Worm (Caenorhabditis elegans) whole organism, late embryonic: Measurements from ENCODE around the gene T21D12.12.

Experiments used
- C08G9.2 ChIP-seq: sonication (generic microtip); optimal IDR thresholded peaks from 2 replicates; lab custom pipeline; 2016; ENCODE audit warnings: mild to moderate bottlenecking, missing genetic modification characterization, moderate library complexity, missing compliant biosample characterization
- C38D4.7 ChIP-seq: fragments of 200-800 bp; sonication (Bioruptor generic); optimal IDR thresholded peaks from 2 replicates; lab custom pipeline; 2018; ENCODE audit warnings: mild to moderate bottlenecking, missing genetic modification characterization, moderate library complexity, missing compliant biosample characterization
- F13H6.1 ChIP-seq: sonication (generic microtip); optimal IDR thresholded peaks from 2 replicates; lab custom pipeline; 2016; ENCODE audit warnings: missing genetic modification characterization, missing compliant biosample characterization
- K02D7.2 ChIP-seq: sonication (generic microtip); optimal IDR thresholded peaks from 2 replicates; lab custom pipeline; 2017; ENCODE audit warnings: mild to moderate bottlenecking, missing genetic modification characterization, missing compliant biosample characterization
- T23F11.4 ChIP-seq: fragments of 200-800 bp; sonication (Bioruptor generic); optimal IDR thresholded peaks from 2 replicates; lab custom pipeline; 2018; ENCODE audit warnings: mild to moderate bottlenecking, missing genetic modification characterization, missing compliant biosample characterization
- Y22D7AL.16 ChIP-seq: sonication (generic microtip); optimal IDR thresholded peaks from 2 replicates; lab custom pipeline; 2016; ENCODE audit warnings: missing genetic modification characterization, missing compliant biosample characterization
- ceh-14 ChIP-seq: sonication (generic microtip); optimal IDR thresholded peaks from 2 replicates; lab custom pipeline; 2016; ENCODE audit warnings: missing genotype, missing genetic modification characterization, missing compliant biosample characterization
- ceh-18 ChIP-seq: sonication (generic microtip); optimal IDR thresholded peaks from 2 replicates; lab custom pipeline; 2016; ENCODE audit warnings: missing genetic modification characterization, missing compliant biosample characterization
- ceh-2 ChIP-seq: sonication (generic microtip); optimal IDR thresholded peaks from 2 replicates; lab custom pipeline; 2016; ENCODE audit warnings: missing genotype, missing genetic modification characterization, missing compliant biosample characterization
- ceh-22 ChIP-seq: sonication (generic microtip); optimal IDR thresholded peaks from 2 replicates; lab custom pipeline; 2017; ENCODE audit warnings: missing biosample characterization, missing genetic modification characterization
- ceh-24 ChIP-seq: sonication (generic microtip); optimal IDR thresholded peaks from 2 replicates; lab custom pipeline; 2016; ENCODE audit warnings: mild to moderate bottlenecking, missing genetic modification characterization, missing compliant biosample characterization
- ceh-31 ChIP-seq: sonication (generic microtip); optimal IDR thresholded peaks from 2 replicates; lab custom pipeline; 2016; ENCODE audit warnings: missing genetic modification characterization, missing compliant biosample characterization
- ceh-34 ChIP-seq: sonication (generic microtip); optimal IDR thresholded peaks from 2 replicates; lab custom pipeline; 2016; ENCODE audit warnings: mild to moderate bottlenecking, missing genetic modification characterization, missing compliant biosample characterization
- ceh-45 ChIP-seq: fragments of 200-800 bp; sonication (Bioruptor generic); IDR thresholded peaks from 2 replicates; pipeline ENCODE4 v1.3.6; 2022; ENCODE audit warnings: missing genetic modification reagents, missing genetic modification characterization, missing compliant biosample characterization
- ceh-6 ChIP-seq: fragments of 200-800 bp; sonication (Bioruptor generic); optimal IDR thresholded peaks from 2 replicates; lab custom pipeline; 2018; ENCODE audit warnings: mild to moderate bottlenecking, missing genetic modification characterization, missing compliant biosample characterization
- ceh-9 ChIP-seq: sonication (generic microtip); optimal IDR thresholded peaks from 2 replicates; lab custom pipeline; 2016; ENCODE audit warnings: mild to moderate bottlenecking, missing genetic modification characterization, inconsistent platforms, missing compliant biosample characterization
- dmd-4 ChIP-seq: sonication (generic microtip); optimal IDR thresholded peaks from 2 replicates; lab custom pipeline; 2016; ENCODE audit warnings: borderline replicate concordance, missing genetic modification characterization, missing compliant biosample characterization
- dve-1 ChIP-seq: sonication (generic microtip); optimal IDR thresholded peaks from 2 replicates; lab custom pipeline; 2017; ENCODE audit warnings: antibody characterized with exemption, mild to moderate bottlenecking, missing genetic modification characterization, missing compliant biosample characterization
- eyg-1 ChIP-seq: sonication (generic microtip); optimal IDR thresholded peaks from 2 replicates; lab custom pipeline; 2016; ENCODE audit warnings: missing genotype, missing genetic modification characterization, missing compliant biosample characterization
- fkh-10 ChIP-seq: fragments of 150-350 bp; optimal IDR thresholded peaks from 2 replicates; lab custom pipeline; 2014; ENCODE audit warnings: missing biosample characterization, missing genetic modification reagents, missing genetic modification characterization
- fkh-6 ChIP-seq: sonication (generic microtip); optimal IDR thresholded peaks from 2 replicates; lab custom pipeline; 2016; ENCODE audit warnings: missing genetic modification characterization, missing compliant biosample characterization
- gmeb-2 ChIP-seq: sonication (generic microtip); optimal IDR thresholded peaks from 2 replicates; lab custom pipeline; 2016; ENCODE audit warnings: missing genetic modification characterization, inconsistent platforms, missing compliant biosample characterization
- hlh-15 ChIP-seq: sonication (generic microtip); optimal IDR thresholded peaks from 2 replicates; lab custom pipeline; 2016; ENCODE audit warnings: missing genetic modification characterization, missing compliant biosample characterization
- hlh-30 ChIP-seq: sonication (generic microtip); optimal IDR thresholded peaks from 2 replicates; lab custom pipeline; 2017; ENCODE audit warnings: antibody characterized with exemption, missing genetic modification characterization, missing compliant biosample characterization; ENCODE audit not compliant: insufficient read depth
- hlh-8 ChIP-seq: sonication (generic microtip); optimal IDR thresholded peaks from 2 replicates; lab custom pipeline; 2016; ENCODE audit warnings: missing genotype, missing genetic modification characterization, missing compliant biosample characterization
- lim-6 ChIP-seq: sonication (generic microtip); optimal IDR thresholded peaks from 2 replicates; lab custom pipeline; 2016; ENCODE audit warnings: missing genetic modification characterization, missing compliant biosample characterization
- lin-11 ChIP-seq: fragments of 200-800 bp; sonication (Bioruptor generic); optimal IDR thresholded peaks from 2 replicates; lab custom pipeline; 2018; ENCODE audit warnings: mild to moderate bottlenecking, missing genetic modification characterization, missing compliant biosample characterization
- madf-2 ChIP-seq: sonication (generic microtip); optimal IDR thresholded peaks from 2 replicates; lab custom pipeline; 2017; ENCODE audit warnings: missing genetic modification characterization, missing compliant biosample characterization
- mec-3 ChIP-seq: sonication (generic microtip); optimal IDR thresholded peaks from 2 replicates; lab custom pipeline; 2016; ENCODE audit warnings: borderline replicate concordance, missing genetic modification characterization, missing compliant biosample characterization
- nhr-11 ChIP-seq: fragments of 150-350 bp; optimal IDR thresholded peaks from 2 replicates; lab custom pipeline; 2014; ENCODE audit warnings: missing biosample characterization, missing genetic modification characterization
- nhr-232 ChIP-seq: sonication (generic microtip); optimal IDR thresholded peaks from 2 replicates; lab custom pipeline; 2016; ENCODE audit warnings: missing genetic modification characterization, missing compliant biosample characterization
- npax-4 ChIP-seq: sonication (generic microtip); optimal IDR thresholded peaks from 2 replicates; lab custom pipeline; 2016; ENCODE audit warnings: missing genetic modification characterization, missing compliant biosample characterization
- pat-9 ChIP-seq: fragments of 200-800 bp; sonication (Bioruptor generic); optimal IDR thresholded peaks from 2 replicates; lab custom pipeline; 2018; ENCODE audit warnings: mild to moderate bottlenecking, missing genetic modification characterization, moderate library complexity, missing compliant biosample characterization
- pha-2 ChIP-seq: sonication (generic microtip); optimal IDR thresholded peaks from 2 replicates; lab custom pipeline; 2017; ENCODE audit warnings: mild to moderate bottlenecking, missing genetic modification characterization, missing compliant biosample characterization
- pha-4 ChIP-seq: fragments of 150-350 bp; optimal IDR thresholded peaks from 2 replicates; lab custom pipeline; 2018; ENCODE audit warnings: missing biosample characterization, missing genetic modification reagents, missing genetic modification characterization
- pqm-1 ChIP-seq: sonication (generic microtip); optimal IDR thresholded peaks from 2 replicates; lab custom pipeline; 2016; ENCODE audit warnings: missing genetic modification characterization, missing compliant biosample characterization
- pros-1 ChIP-seq: fragments of 150-350 bp; optimal IDR thresholded peaks from 2 replicates; lab custom pipeline; 2014; ENCODE audit warnings: missing biosample characterization, missing genetic modification reagents, missing genetic modification characterization
- ref-2 ChIP-seq: sonication (generic microtip); optimal IDR thresholded peaks from 2 replicates; lab custom pipeline; 2016; ENCODE audit warnings: missing genetic modification characterization, missing compliant biosample characterization
- rnt-1 ChIP-seq: sonication (generic microtip); optimal IDR thresholded peaks from 2 replicates; lab custom pipeline; 2016; ENCODE audit warnings: missing genetic modification characterization, missing compliant biosample characterization
- sdc-2 ChIP-seq: sonication (generic microtip); optimal IDR thresholded peaks from 2 replicates; lab custom pipeline; 2016; ENCODE audit warnings: missing genotype, missing genetic modification characterization, missing compliant biosample characterization
- sox-2 ChIP-seq: fragments of 200-800 bp; sonication (Bioruptor generic); IDR thresholded peaks from 2 replicates; pipeline ENCODE4 v1.3.6; 2022; ENCODE audit warnings: missing genetic modification reagents, missing genetic modification characterization, missing compliant biosample characterization
- sox-4 ChIP-seq: sonication (generic microtip); optimal IDR thresholded peaks from 2 replicates; lab custom pipeline; 2017; ENCODE audit warnings: mild to moderate bottlenecking, missing genetic modification characterization, inconsistent platforms, missing compliant biosample characterization
- syd-9 ChIP-seq: sonication (generic microtip); optimal IDR thresholded peaks from 2 replicates; lab custom pipeline; 2016; ENCODE audit warnings: mild to moderate bottlenecking, missing genetic modification characterization, moderate library complexity, missing compliant biosample characterization
- unc-3 ChIP-seq, 2 experiments: fragments of 200-800 bp in 1 of 2; sonication (Bioruptor generic) in 1 of 2; sonication (generic microtip) in 1 of 2; conservative IDR thresholded peaks in 1 of 2; optimal IDR thresholded peaks in 1 of 2; 2 replicates each; pipeline versions ENCODE4 v1.3.6 to Lab custom; 2016 to 2022; ENCODE audit warnings: missing compliant biosample characterization in 2 of 2, missing genetic modification characterization in 2 of 2, missing genetic modification reagents in 1 of 2
- unc-55 ChIP-seq: sonication (generic microtip); optimal IDR thresholded peaks from 2 replicates; lab custom pipeline; 2017; ENCODE audit warnings: missing biosample characterization, missing genetic modification reagents, missing genetic modification characterization
- unc-86 ChIP-seq: sonication (generic microtip); optimal IDR thresholded peaks from 2 replicates; lab custom pipeline; 2016; ENCODE audit warnings: missing genetic modification characterization, missing compliant biosample characterization

Gene T21D12.12

DNA sequence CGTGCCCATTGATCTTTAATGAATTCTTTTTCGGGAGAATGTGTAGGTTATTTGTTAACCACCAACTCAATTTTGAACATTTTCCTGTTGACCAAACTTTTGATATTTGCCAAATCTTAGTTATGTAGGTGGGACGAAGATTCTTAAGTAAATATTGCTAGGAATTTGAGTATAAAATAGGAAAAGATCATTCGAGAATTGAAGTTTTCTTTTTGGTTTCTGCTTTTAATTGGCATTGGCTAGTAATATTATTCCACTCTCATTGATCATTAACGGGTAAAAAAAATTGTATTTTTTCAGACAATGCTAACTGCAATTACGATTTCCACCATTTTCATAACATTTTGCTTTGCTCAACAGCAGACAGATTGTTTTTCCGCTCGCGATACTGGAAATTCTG lies at the start of gene T21D12.12:
Gene T21D12.12 (plus strand): TSS at position 301 of the 400 bp plus-strand sequence.
- no peak for TF ChIP-seq gmeb-2 (tag; lab: Kevin White, UChicago)
- no peak for TF ChIP-seq pha-2 (tag; lab: Kevin White, UChicago)
- no peak for TF ChIP-seq ceh-2 (tag; lab: Kevin White, UChicago)
- TF ChIP-seq unc-55 (GFP tag; lab: Kevin White, UChicago): no peak
- TF ChIP-seq nhr-11 (tag; lab: Kevin White, UChicago): no peak
- no peak for TF ChIP-seq nhr-232 (tag; lab: Kevin White, UChicago)
- TF ChIP-seq hlh-15 (tag; lab: Kevin White, UChicago): no peak
- no peak for TF ChIP-seq madf-2 (tag; lab: Kevin White, UChicago)
- no peak for TF ChIP-seq K02D7.2 (tag; lab: Kevin White, UChicago)
- TF ChIP-seq ceh-24 (tag; lab: Kevin White, UChicago): no peak
- no peak for TF ChIP-seq ceh-45 (GFP tag; lab: Robert Waterston, UW)
- no peak for TF ChIP-seq rnt-1 (tag; lab: Kevin White, UChicago)
- no peak for TF ChIP-seq syd-9 (tag; lab: Kevin White, UChicago)
- TF ChIP-seq ceh-34 (tag; lab: Kevin White, UChicago): no peak
- TF ChIP-seq eyg-1 (tag; lab: Kevin White, UChicago): no peak
- no peak for TF ChIP-seq ceh-14
- no peak for TF ChIP-seq F13H6.1 (tag; lab: Kevin White, UChicago)
- no peak for TF ChIP-seq lim-6 (tag; lab: Kevin White, UChicago)

DNA sequence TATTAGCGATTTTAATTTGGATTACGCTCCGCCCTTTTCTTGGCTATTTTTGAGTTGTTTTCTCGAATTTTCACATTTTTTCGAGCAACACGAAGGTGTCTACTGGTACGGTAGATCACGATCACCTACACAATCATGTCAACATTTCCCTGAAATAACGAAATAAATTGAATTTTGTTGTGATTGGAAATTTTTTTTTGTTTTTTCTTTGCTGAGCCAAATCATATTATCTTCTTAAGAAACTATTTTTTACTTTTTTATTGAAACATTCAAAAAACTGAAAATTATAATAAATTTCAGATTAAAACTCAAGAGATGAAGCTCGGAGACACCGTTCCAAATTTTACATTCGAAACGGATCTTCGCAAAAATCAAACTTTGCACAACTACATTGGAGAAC lies 48.0 kb upstream of the T21D12.12 start, which contains the start of gene prdx-6:
Gene prdx-6 (plus strand): TSS at position 301 of the 400 bp plus-strand sequence.
- TF ChIP-seq pros-1 (tag; lab: Kevin White, UChicago): no peak
- no peak for TF ChIP-seq hlh-8 (tag; lab: Kevin White, UChicago)
- no peak for TF ChIP-seq ceh-22 (tag; lab: Kevin White, UChicago)
- TF ChIP-seq C38D4.7 (GFP tag; lab: Kevin White, UChicago): no peak
- no peak for TF ChIP-seq fkh-6 (tag; lab: Kevin White, UChicago)
- no peak for TF ChIP-seq ceh-6 (GFP tag; lab: Kevin White, UChicago)
- TF ChIP-seq pat-9 (tag; lab: Kevin White, UChicago): no peak
- no peak for TF ChIP-seq mec-3 (tag; lab: Kevin White, UChicago)
- no peak for TF ChIP-seq T23F11.4 (GFP tag; lab: Kevin White, UChicago)
- TF ChIP-seq fkh-10: no peak
- no peak for TF ChIP-seq unc-3 (GFP tag; conservative IDR thresholded peaks at IDR 0.05; lab: Robert Waterston, UW)
- TF ChIP-seq unc-3 (tag; optimal IDR thresholded peaks at IDR 0.05; lab: Kevin White, UChicago): no peak
- TF ChIP-seq npax-4 (tag; lab: Kevin White, UChicago): no peak
- TF ChIP-seq ref-2 (tag; lab: Kevin White, UChicago): no peak
- TF ChIP-seq sdc-2 (tag; lab: Kevin White, UChicago): no peak
- TF ChIP-seq hlh-30 (tag; lab: Kevin White, UChicago): no peak
- no peak for TF ChIP-seq ceh-18 (tag; lab: Kevin White, UChicago)

DNA sequence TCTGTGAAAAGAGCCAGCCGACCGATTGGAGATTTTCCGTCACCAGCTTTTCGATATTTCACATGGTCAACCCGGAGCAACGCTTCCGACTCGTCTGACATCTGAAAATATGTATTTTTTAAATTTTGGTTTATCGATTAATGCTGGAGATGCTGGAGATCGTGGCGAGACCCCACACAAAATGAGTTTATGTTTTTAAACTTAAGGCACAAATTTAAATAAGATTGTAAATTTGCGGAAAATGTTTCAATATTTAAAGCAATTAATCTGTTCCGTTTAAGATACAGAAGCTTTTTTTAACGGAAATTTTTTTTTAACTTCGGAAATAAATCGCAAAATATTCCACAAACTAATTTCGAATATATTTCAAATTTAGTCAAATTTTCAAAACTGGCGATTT lies 34.6 kb upstream of the T21D12.12 start, which contains the start of gene gtf-2H1:
Gene gtf-2H1 (minus strand): TSS at position 101 of the 400 bp plus-strand sequence.
- TF ChIP-seq hlh-15 (tag; lab: Kevin White, UChicago) (no peak), ceh-22 (tag; lab: Kevin White, UChicago) (no peak), Y22D7AL.16 (tag; lab: Kevin White, UChicago) (no peak), C38D4.7 (GFP tag; lab: Kevin White, UChicago) (no peak)

DNA sequence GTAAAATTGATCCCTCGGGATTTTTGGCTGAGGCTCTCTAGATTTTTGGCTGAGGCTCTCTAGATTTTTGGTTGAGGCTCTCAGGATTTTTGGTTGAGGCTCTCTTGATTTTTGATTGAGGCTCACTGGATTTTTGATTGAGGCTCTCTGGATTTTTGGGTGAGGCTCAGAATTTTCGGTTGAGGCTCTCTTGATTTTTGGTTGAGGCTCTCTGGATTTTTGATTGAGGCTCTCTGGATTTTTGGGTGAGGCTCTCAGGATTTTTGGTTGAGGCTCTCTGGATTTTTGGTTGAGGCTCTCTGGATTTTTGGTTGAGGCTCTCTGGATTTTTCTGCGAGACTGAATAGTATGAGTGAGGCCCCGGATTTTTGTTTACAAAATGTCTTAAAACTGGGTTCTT lies 30.1 kb upstream of the T21D12.12 start:
- no peak for TF ChIP-seq pqm-1 (tag; lab: Kevin White, UChicago)
- TF ChIP-seq nhr-11 (tag; lab: Kevin White, UChicago): no peak
- TF ChIP-seq nhr-232 (tag; lab: Kevin White, UChicago): no peak
- TF ChIP-seq ceh-31 (tag; lab: Kevin White, UChicago): no peak
- no peak for TF ChIP-seq sox-4 (tag; lab: Kevin White, UChicago)
- TF ChIP-seq lin-11 (tag; lab: Kevin White, UChicago): no peak
- TF ChIP-seq gmeb-2 (tag; lab: Kevin White, UChicago): no peak
- no peak for TF ChIP-seq C08G9.2 (tag; lab: Kevin White, UChicago)
- no peak for TF ChIP-seq dve-1 (tag; lab: Kevin White, UChicago)
- no peak for TF ChIP-seq C38D4.7 (GFP tag; lab: Kevin White, UChicago)
- no peak for TF ChIP-seq dmd-4 (tag; lab: Kevin White, UChicago)
- TF ChIP-seq ceh-24 (tag; lab: Kevin White, UChicago): no peak
- no peak for TF ChIP-seq pha-4
- no peak for TF ChIP-seq unc-86 (tag; lab: Kevin White, UChicago)
- TF ChIP-seq ceh-9: no peak
- no peak for TF ChIP-seq pat-9 (tag; lab: Kevin White, UChicago)
- TF ChIP-seq sox-2 (GFP tag; lab: Robert Waterston, UW): no peak
- TF ChIP-seq rnt-1 (tag; lab: Kevin White, UChicago): no peak
